Worm (Caenorhabditis elegans): ENCODE results near the gene Y9C12A.1.

The Y9C12A.1 gene

ce11 chrX:655884-656283 is 26.7 kb downstream of the Y9C12A.1 start, which contains the start of gene lpr-7:
Gene lpr-7 (plus strand): TSS chrX:656184.
- TF ChIP-seq unc-120 (tag; optimal IDR thresholded peaks at IDR 0.05; ENCODE audit: poor library complexity, severe bottlenecking): no peak
- no peak for TF ChIP-seq nhr-237 (tag; optimal IDR thresholded peaks at IDR 0.05)
- no peak for TF ChIP-seq nhr-12 (tag; optimal IDR thresholded peaks at IDR 0.05)
- TF ChIP-seq tbx-8 (GFP tag; optimal IDR thresholded peaks at IDR 0.05): no peak
- no peak for TF ChIP-seq unc-39 (tag; optimal IDR thresholded peaks at IDR 0.05)
- TF ChIP-seq ztf-11 (tag; optimal IDR thresholded peaks at IDR 0.05): no peak
- TF ChIP-seq bed-3 (GFP tag; optimal IDR thresholded peaks at IDR 0.05): no peak
- no peak for TF ChIP-seq mab-5 (tag; optimal IDR thresholded peaks at IDR 0.05)
- TF ChIP-seq ham-2 (GFP tag; optimal IDR thresholded peaks at IDR 0.05): no peak
- no peak for TF ChIP-seq ceh-43 (GFP tag; optimal IDR thresholded peaks at IDR 0.05)
- no peak for TF ChIP-seq blmp-1 (tag; optimal IDR thresholded peaks at IDR 0.05)
- TF ChIP-seq mls-2 (tag; optimal IDR thresholded peaks at IDR 0.05): no peak
- TF ChIP-seq mep-1 (tag; optimal IDR thresholded peaks at IDR 0.05): no peak
- TF ChIP-seq lin-32 (GFP tag; optimal IDR thresholded peaks at IDR 0.05): no peak
- no peak for TF ChIP-seq zip-8 (tag; optimal IDR thresholded peaks at IDR 0.05)
- no peak for TF ChIP-seq snpc-4 (tag; optimal IDR thresholded peaks at IDR 0.05)

ce11 chrX:654804-655203 is 27.8 kb downstream of the Y9C12A.1 start, which contains the start of gene ifc-2:
Gene ifc-2 (minus strand): TSS chrX:654904.
- TF ChIP-seq ceh-83 (GFP tag; optimal IDR thresholded peaks at IDR 0.05) (no peak), lsy-2 (tag; optimal IDR thresholded peaks at IDR 0.05) (no peak), mls-2 (tag; optimal IDR thresholded peaks at IDR 0.05) (no peak), ces-1 (GFP tag; optimal IDR thresholded peaks at IDR 0.05) (no peak), elt-3 (tag; optimal IDR thresholded peaks at IDR 0.05) (no peak), lin-13 (tag; optimal IDR thresholded peaks at IDR 0.05) (no peak), tbx-8 (GFP tag; optimal IDR thresholded peaks at IDR 0.05) (no peak), nhr-12 (tag; optimal IDR thresholded peaks at IDR 0.05) (no peak), mep-1 (tag; optimal IDR thresholded peaks at IDR 0.05) (no peak), unc-120 (tag; optimal IDR thresholded peaks at IDR 0.05; ENCODE audit: poor library complexity, severe bottlenecking) (no peak), mab-5 (tag; optimal IDR thresholded peaks at IDR 0.05) (no peak), nhr-76 (tag; optimal IDR thresholded peaks at IDR 0.05) (no peak), ham-2 (GFP tag; optimal IDR thresholded peaks at IDR 0.05) (no peak), cnd-1 (tag; optimal IDR thresholded peaks at IDR 0.05) (no peak), sptf-1 (tag; optimal IDR thresholded peaks at IDR 0.05) (no peak), ceh-39 (tag; optimal IDR thresholded peaks at IDR 0.05) (no peak), lin-32 (GFP tag; optimal IDR thresholded peaks at IDR 0.05) (no peak), blmp-1 (tag; optimal IDR thresholded peaks at IDR 0.05) (no peak), flh-1 (GFP tag; optimal IDR thresholded peaks at IDR 0.05) (no peak), unc-39 (tag; optimal IDR thresholded peaks at IDR 0.05) (no peak)

ce11 chrX:651616-652015 is 31.0 kb downstream of the Y9C12A.1 start:
- TF ChIP-seq unc-62 (GFP tag; optimal IDR thresholded peaks at IDR 0.05) (no peak), elt-3 (tag; optimal IDR thresholded peaks at IDR 0.05) (no peak), mls-2 (tag; optimal IDR thresholded peaks at IDR 0.05) (no peak), unc-39 (tag; optimal IDR thresholded peaks at IDR 0.05) (no peak), drap-1 (GFP tag; optimal IDR thresholded peaks at IDR 0.05) (no peak), cnd-1 (tag; optimal IDR thresholded peaks at IDR 0.05) (no peak), ceh-83 (GFP tag; optimal IDR thresholded peaks at IDR 0.05) (no peak), lin-13 (tag; optimal IDR thresholded peaks at IDR 0.05) (no peak)

- no peak for TF ChIP-seq mls-2 (tag; optimal IDR thresholded peaks at IDR 0.05)
- TF ChIP-seq unc-39 (tag; optimal IDR thresholded peaks at IDR 0.05): no peak
- no peak for TF ChIP-seq cnd-1 (tag; optimal IDR thresholded peaks at IDR 0.05)
- no peak for TF ChIP-seq tbx-8 (GFP tag; optimal IDR thresholded peaks at IDR 0.05)
- no peak for TF ChIP-seq elt-1 (tag; optimal IDR thresholded peaks at IDR 0.05; ENCODE audit: borderline replicate concordance, insufficient read depth)
- no peak for TF ChIP-seq ham-2 (GFP tag; optimal IDR thresholded peaks at IDR 0.05)
- no peak for TF ChIP-seq mab-5 (tag; optimal IDR thresholded peaks at IDR 0.05)
- no peak for TF ChIP-seq unc-120 (tag; optimal IDR thresholded peaks at IDR 0.05; ENCODE audit: poor library complexity, severe bottlenecking)
- no peak for TF ChIP-seq elt-3 (tag; optimal IDR thresholded peaks at IDR 0.05)
- no peak for TF ChIP-seq ceh-43 (GFP tag; optimal IDR thresholded peaks at IDR 0.05)
- no peak for TF ChIP-seq nhr-237 (tag; optimal IDR thresholded peaks at IDR 0.05)
- TF ChIP-seq mep-1 (tag; optimal IDR thresholded peaks at IDR 0.05): no peak
- TF ChIP-seq ztf-11 (tag; optimal IDR thresholded peaks at IDR 0.05): no peak
- TF ChIP-seq zip-8 (tag; optimal IDR thresholded peaks at IDR 0.05): no peak
- no peak for TF ChIP-seq unc-62 (GFP tag; optimal IDR thresholded peaks at IDR 0.05)
- no peak for TF ChIP-seq sptf-1 (tag; optimal IDR thresholded peaks at IDR 0.05)
Observed at ce11 chrX:646493-646892, 36.1 kb downstream of the Y9C12A.1 start.

- TF ChIP-seq nhr-28 (tag; optimal IDR thresholded peaks at IDR 0.05) (no peak), hlh-1 (tag; optimal IDR thresholded peaks at IDR 0.05) (no peak), zip-8 (tag; optimal IDR thresholded peaks at IDR 0.05) (no peak), unc-120 (tag; optimal IDR thresholded peaks at IDR 0.05; ENCODE audit: poor library complexity, severe bottlenecking) (no peak), lin-13 (tag; optimal IDR thresholded peaks at IDR 0.05) (no peak), pha-4 (tag; optimal IDR thresholded peaks at IDR 0.05) (no peak), ceh-43 (GFP tag; optimal IDR thresholded peaks at IDR 0.05) (no peak), elt-3 (tag; optimal IDR thresholded peaks at IDR 0.05) (no peak), bed-3 (GFP tag; optimal IDR thresholded peaks at IDR 0.05) (no peak)
Observed at ce11 chrX:645589-645988, 37.0 kb downstream of the Y9C12A.1 start.
